Worm (Caenorhabditis elegans) whole organism, L3 larva: ENCODE measurements around the gene C50E3.15.

ENCODE experiments used
- ZK546.5 ChIP-seq: sonication (generic microtip); optimal IDR thresholded peaks from 2 replicates; lab custom pipeline; 2017; ENCODE audit warnings: missing biosample characterization, missing genetic modification characterization
- aly-2 ChIP-seq: fragments of 150-350 bp; optimal IDR thresholded peaks from 2 replicates; lab custom pipeline; 2014; ENCODE audit warnings: missing biosample characterization, missing genetic modification characterization
- ceh-16 ChIP-seq: sonication (generic microtip); optimal IDR thresholded peaks from 2 replicates; lab custom pipeline; 2017; ENCODE audit warnings: missing biosample characterization, missing genetic modification characterization
- ceh-28 ChIP-seq: fragments of 150-350 bp; optimal IDR thresholded peaks from 2 replicates; lab custom pipeline; 2014; ENCODE audit warnings: missing biosample characterization, missing genetic modification reagents, missing genetic modification characterization
- egl-27 ChIP-seq: sonication (generic microtip); optimal IDR thresholded peaks from 4 replicates; lab custom pipeline; 2017; ENCODE audit warnings: missing biosample characterization, missing genetic modification reagents, missing genetic modification characterization
- egl-5 ChIP-seq: fragments of 150-350 bp; optimal IDR thresholded peaks from 2 replicates; lab custom pipeline; 2017; ENCODE audit warnings: missing biosample characterization, missing genetic modification reagents, missing genetic modification characterization, inconsistent platforms
- elt-2 ChIP-seq: sonication (generic microtip); optimal IDR thresholded peaks from 2 replicates; lab custom pipeline; 2016; ENCODE audit warnings: missing genetic modification reagents, mild to moderate bottlenecking, missing genetic modification characterization, missing compliant biosample characterization
- fkh-10 ChIP-seq: sonication (generic microtip); optimal IDR thresholded peaks from 2 replicates; lab custom pipeline; 2017; ENCODE audit warnings: missing biosample characterization, missing genetic modification reagents, missing genetic modification characterization
- fkh-2 ChIP-seq: fragments of 150-350 bp; optimal IDR thresholded peaks from 2 replicates; lab custom pipeline; 2014; ENCODE audit warnings: missing biosample characterization, missing genetic modification reagents, missing genetic modification characterization
- hmg-11 ChIP-seq: sonication (generic microtip); optimal IDR thresholded peaks from 2 replicates; lab custom pipeline; 2016; ENCODE audit warnings: missing genetic modification characterization, missing compliant biosample characterization
- lin-15B ChIP-seq: fragments of 150-350 bp; optimal IDR thresholded peaks from 2 replicates; lab custom pipeline; 2014; ENCODE audit warnings: missing biosample characterization, missing genetic modification characterization
- lin-39 ChIP-seq: fragments of 150-350 bp; optimal IDR thresholded peaks from 2 replicates; lab custom pipeline; 2018; ENCODE audit warnings: missing biosample characterization, missing genetic modification reagents, missing genetic modification characterization
- mdl-1 ChIP-seq: fragments of 150-350 bp; optimal IDR thresholded peaks from 2 replicates; lab custom pipeline; 2014; ENCODE audit warnings: missing biosample characterization, missing genetic modification characterization
- mml-1 ChIP-seq: fragments of 150-350 bp; sonication (generic microtip); optimal IDR thresholded peaks from 3 replicates; lab custom pipeline; 2014; ENCODE audit warnings: missing biosample characterization, missing genetic modification characterization
- nfya-1 ChIP-seq: sonication (generic microtip); optimal IDR thresholded peaks from 2 replicates; lab custom pipeline; 2017; ENCODE audit warnings: missing genetic modification characterization, mild to moderate bottlenecking, missing compliant biosample characterization, antibody characterized with exemption, moderate library complexity; ENCODE audit not compliant: insufficient read depth
- nhr-11 ChIP-seq: fragments of 150-350 bp; optimal IDR thresholded peaks from 2 replicates; lab custom pipeline; 2014; ENCODE audit warnings: missing biosample characterization, missing genetic modification characterization
- nhr-12 ChIP-seq: fragments of 150-350 bp; optimal IDR thresholded peaks from 2 replicates; lab custom pipeline; 2014; ENCODE audit warnings: missing biosample characterization, missing genetic modification characterization
- nhr-23 ChIP-seq: fragments of 150-350 bp; optimal IDR thresholded peaks from 2 replicates; lab custom pipeline; 2014; ENCODE audit warnings: missing biosample characterization, missing genetic modification reagents, missing genetic modification characterization
- nhr-237 ChIP-seq: fragments of 150-350 bp; optimal IDR thresholded peaks from 2 replicates; lab custom pipeline; 2014; ENCODE audit warnings: missing biosample characterization, missing genetic modification characterization
- nhr-25 ChIP-seq: sonication (generic microtip); optimal IDR thresholded peaks from 2 replicates; lab custom pipeline; 2017; ENCODE audit warnings: missing biosample characterization, missing genetic modification characterization
- nhr-28 ChIP-seq: fragments of 150-350 bp; optimal IDR thresholded peaks from 2 replicates; lab custom pipeline; 2014; ENCODE audit warnings: missing biosample characterization, missing genetic modification characterization
- nhr-67 ChIP-seq: fragments of 150-350 bp; optimal IDR thresholded peaks from 2 replicates; lab custom pipeline; 2014; ENCODE audit warnings: missing biosample characterization, missing genetic modification characterization
- nhr-76 ChIP-seq: fragments of 150-350 bp; sonication (generic microtip); optimal IDR thresholded peaks from 5 replicates; lab custom pipeline; 2014; ENCODE audit warnings: missing biosample characterization, missing genetic modification characterization
- nhr-77 ChIP-seq: fragments of 150-350 bp; optimal IDR thresholded peaks from 2 replicates; lab custom pipeline; 2014; ENCODE audit warnings: missing biosample characterization, missing genetic modification characterization
- pqm-1 ChIP-seq: fragments of 150-350 bp; optimal IDR thresholded peaks from 2 replicates; lab custom pipeline; 2017; ENCODE audit warnings: missing biosample characterization, missing genetic modification characterization, inconsistent platforms
- sea-2 ChIP-seq: fragments of 150-350 bp; sonication (generic microtip); optimal IDR thresholded peaks from 4 replicates; lab custom pipeline; 2014; ENCODE audit warnings: missing biosample characterization, missing genetic modification reagents, missing genetic modification characterization
- skn-1 ChIP-seq: fragments of 150-350 bp; optimal IDR thresholded peaks from 2 replicates; lab custom pipeline; 2014; ENCODE audit warnings: missing biosample characterization, missing genetic modification characterization
- snpc-4 ChIP-seq: fragments of 150-350 bp; optimal IDR thresholded peaks from 2 replicates; lab custom pipeline; 2014; ENCODE audit warnings: missing biosample characterization, missing genetic modification characterization
- tbx-2 ChIP-seq: sonication (generic microtip); optimal IDR thresholded peaks from 2 replicates; lab custom pipeline; 2016; ENCODE audit warnings: mild to moderate bottlenecking, missing genetic modification characterization, missing compliant biosample characterization
- unc-39 ChIP-seq: sonication (generic microtip); optimal IDR thresholded peaks from 4 replicates; lab custom pipeline; 2017; ENCODE audit warnings: missing biosample characterization, missing genetic modification characterization
- unc-62 ChIP-seq: fragments of 150-350 bp; sonication (generic microtip); optimal IDR thresholded peaks from 4 replicates; lab custom pipeline; 2014; ENCODE audit warnings: missing biosample characterization, missing genetic modification reagents, missing genetic modification characterization
- ztf-11 ChIP-seq: fragments of 150-350 bp; optimal IDR thresholded peaks from 2 replicates; lab custom pipeline; 2014; ENCODE audit warnings: missing biosample characterization, missing genetic modification characterization
- ztf-4 ChIP-seq: fragments of 150-350 bp; optimal IDR thresholded peaks from 2 replicates; lab custom pipeline; 2014; ENCODE audit warnings: missing biosample characterization, missing genetic modification characterization

Gene C50E3.15

ce11 chrV:7612044-7612443 is 6.2 kb upstream of the C50E3.15 start, which contains the start of gene clec-215:
Gene clec-215, plus strand, starts transcription at chrV:7612344.
- no peak for TF ChIP-seq ceh-16 (tag; lab: Kevin White, UChicago)
- no peak for TF ChIP-seq nhr-25 (tag; lab: Kevin White, UChicago)
- no peak for TF ChIP-seq elt-2

- TF ChIP-seq nhr-28 (tag; lab: Kevin White, UChicago) = no peak
- no peak for TF ChIP-seq nhr-23 (tag; lab: Kevin White, UChicago)
- no peak for TF ChIP-seq nhr-76 (tag; lab: Kevin White, UChicago)
- TF ChIP-seq nfya-1 (tag; lab: Kevin White, UChicago) = no peak
- no peak for TF ChIP-seq ceh-16 (tag; lab: Kevin White, UChicago)
- TF ChIP-seq nhr-11 = no peak
- no peak for TF ChIP-seq pqm-1 (tag; lab: Kevin White, UChicago)
- TF ChIP-seq elt-2 = no peak
- TF ChIP-seq ztf-11 (tag; lab: Kevin White, UChicago) = no peak
- no peak for TF ChIP-seq nhr-67 (tag; lab: Kevin White, UChicago)
- no peak for TF ChIP-seq fkh-10 (GFP tag; lab: Kevin White, UChicago)
- no peak for TF ChIP-seq nhr-77
- TF ChIP-seq unc-39 (tag; lab: Kevin White, UChicago) = no peak
- TF ChIP-seq mml-1 = no peak
- no peak for TF ChIP-seq ceh-28 (tag; lab: Kevin White, UChicago)
- no peak for TF ChIP-seq skn-1 (tag; lab: Kevin White, UChicago)
- no peak for TF ChIP-seq tbx-2 (tag; lab: Kevin White, UChicago)
- no peak for TF ChIP-seq aly-2 (tag; lab: Kevin White, UChicago)
- no peak for TF ChIP-seq ztf-4 (tag; lab: Kevin White, UChicago)
Measured at ce11 chrV:7622011-7622465, 3.8 kb downstream of the C50E3.15 start, which contains the start of gene C50E3.12. Gene C50E3.12, minus strand, starts transcription at chrV:7622061.

ce11 chrV:7624152-7624551 is 5.9 kb downstream of the C50E3.15 start, which contains the start of gene C50E3.13:
Gene C50E3.13, minus strand, starts transcription at chrV:7624252.
- no peak for TF ChIP-seq nhr-28 (tag; lab: Kevin White, UChicago)
- TF ChIP-seq ztf-4 (tag; lab: Kevin White, UChicago) = no peak
- no peak for TF ChIP-seq hmg-11 (tag; lab: Kevin White, UChicago)
- TF ChIP-seq skn-1 (tag; lab: Kevin White, UChicago) = no peak
- no peak for TF ChIP-seq nhr-237 (tag; lab: Kevin White, UChicago)

ce11 chrV:7624652-7625051 is 6.4 kb downstream of the C50E3.15 start, which contains the start of gene grsp-4:
Gene grsp-4, plus strand, starts transcription at chrV:7624952.
- TF ChIP-seq egl-5 (tag; lab: Kevin White, UChicago) = no peak
- no peak for TF ChIP-seq nhr-67 (tag; lab: Kevin White, UChicago)
- no peak for TF ChIP-seq egl-27 (tag; lab: Kevin White, UChicago)
- TF ChIP-seq snpc-4 (tag; lab: Kevin White, UChicago) = no peak
- TF ChIP-seq lin-39 = no peak
- no peak for TF ChIP-seq lin-15B (tag; lab: Kevin White, UChicago)
- no peak for TF ChIP-seq fkh-2 (tag; lab: Kevin White, UChicago)
- TF ChIP-seq ztf-11 (tag; lab: Kevin White, UChicago) = no peak
- no peak for TF ChIP-seq nhr-12
- TF ChIP-seq, all 47 proteins: peak for 0

- TF ChIP-seq mdl-1 (no peak), fkh-2 (tag; lab: Kevin White, UChicago) (no peak), elt-2 (no peak), aly-2 (tag; lab: Kevin White, UChicago) (no peak), lin-39 (no peak), hmg-11 (tag; lab: Kevin White, UChicago) (no peak), ZK546.5 (tag; lab: Kevin White, UChicago) (no peak), ceh-28 (tag; lab: Kevin White, UChicago) (no peak), nhr-25 (tag; lab: Kevin White, UChicago) (no peak), ztf-4 (tag; lab: Kevin White, UChicago) (no peak)
Measured at ce11 chrV:7626550-7626949, 8.3 kb downstream of the C50E3.15 start, which contains the start of gene F07C4.6. Gene F07C4.6, plus strand, starts transcription at chrV:7626850.

ce11 chrV:7629504-7629903 is 11.3 kb downstream of the C50E3.15 start, which contains the start of gene srd-30:
Gene srd-30, plus strand, starts transcription at chrV:7629804.
- TF ChIP-seq nhr-77 (no peak), unc-62 (GFP tag; lab: Kevin White, UChicago) (no peak), nhr-25 (tag; lab: Kevin White, UChicago) (no peak), nhr-23 (tag; lab: Kevin White, UChicago) (no peak), unc-39 (tag; lab: Kevin White, UChicago) (no peak), nhr-76 (tag; lab: Kevin White, UChicago) (no peak), ztf-11 (tag; lab: Kevin White, UChicago) (no peak), nhr-11 (no peak), sea-2 (GFP tag; lab: Kevin White, UChicago) (no peak), nfya-1 (tag; lab: Kevin White, UChicago) (no peak), skn-1 (tag; lab: Kevin White, UChicago) (no peak)
